Worm (Caenorhabditis elegans) whole organism, L4 larva: ENCODE data around the gene C29F5.1.

Experiments
- ceh-82 ChIP-seq: sonication (generic microtip); optimal IDR thresholded peaks from 2 replicates; lab custom pipeline; 2017; ENCODE audit warnings: missing biosample characterization, missing genetic modification characterization
- nhr-111 ChIP-seq: fragments of 200-800 bp; sonication (Bioruptor generic); optimal IDR thresholded peaks from 2 replicates; lab custom pipeline; 2018; ENCODE audit warnings: mild to moderate bottlenecking, missing genetic modification characterization, missing compliant biosample characterization
- unc-39 ChIP-seq: sonication (generic microtip); optimal IDR thresholded peaks from 2 replicates; lab custom pipeline; 2017; ENCODE audit warnings: missing biosample characterization, missing genetic modification characterization

- TF ChIP-seq unc-39 (no peak), nhr-111 (GFP tag; lab: Kevin White, UChicago) (no peak), ceh-82 (tag; lab: Kevin White, UChicago) (no peak)
These were observed 10.8 kb upstream of the C29F5.1 start, which contains the start of gene nyn-3 for ce11 chrII:6292527-6292926.
